Worm (Caenorhabditis elegans) whole organism, L4 larva: ENCODE results near the gene F55G1.6.

Source experiments
- D1046.2 ChIP-seq: fragments of 200-800 bp; sonication (Bioruptor generic); IDR thresholded peaks from 2 replicates; pipeline ENCODE4 v1.3.6; 2022; ENCODE audit warnings: missing genetic modification characterization, missing compliant biosample characterization
- F49E8.2 ChIP-seq: sonication (generic microtip); optimal IDR thresholded peaks from 2 replicates; lab custom pipeline; 2016; ENCODE audit warnings: missing compliant biosample characterization, mild to moderate bottlenecking, missing genetic modification characterization, borderline replicate concordance
- Y48G9A.11 ChIP-seq: fragments of 200-800 bp; sonication (Bioruptor generic); IDR thresholded peaks from 2 replicates; pipeline ENCODE4 v1.3.6; 2022; ENCODE audit warnings: missing genetic modification reagents, missing genetic modification characterization, missing compliant biosample characterization
- ZK546.5 ChIP-seq, 2 experiments: sonication (generic microtip); optimal IDR thresholded peaks; 2 replicates each; lab custom pipeline; 2017; ENCODE audit warnings: missing biosample characterization in 2 of 2, missing genetic modification characterization in 2 of 2
- arid-1 ChIP-seq: fragments of 200-800 bp; sonication (Bioruptor generic); conservative IDR thresholded peaks from 2 replicates; pipeline ENCODE4 v1.3.6; 2022; ENCODE audit warnings: missing genetic modification reagents, missing genetic modification characterization, missing compliant biosample characterization
- ceh-44 ChIP-seq: fragments of 200-800 bp; sonication (Bioruptor generic); IDR thresholded peaks from 2 replicates; pipeline ENCODE4 v1.3.6; 2022; ENCODE audit warnings: missing genetic modification reagents, missing genetic modification characterization, missing compliant biosample characterization
- ceh-62 ChIP-seq: sonication (generic microtip); optimal IDR thresholded peaks from 2 replicates; lab custom pipeline; 2017; ENCODE audit warnings: missing biosample characterization, missing genetic modification characterization
- cey-2 ChIP-seq: sonication (generic microtip); optimal IDR thresholded peaks from 3 replicates; lab custom pipeline; 2017; ENCODE audit warnings: missing genetic modification characterization, mild to moderate bottlenecking, missing compliant biosample characterization, antibody characterized with exemption, borderline replicate concordance; ENCODE audit not compliant: insufficient read depth
- daf-16 ChIP-seq, 3 experiments: sonication (generic microtip); optimal IDR thresholded peaks; 2 replicates each; lab custom pipeline; 2016 to 2017; ENCODE audit warnings: missing genetic modification characterization in 3 of 3, missing genetic modification reagents in 3 of 3, mild to moderate bottlenecking in 2 of 3, missing compliant biosample characterization in 2 of 3, missing biosample characterization in 1 of 3, moderate library complexity in 1 of 3
- dpl-1 ChIP-seq: fragments of 150-350 bp; optimal IDR thresholded peaks from 2 replicates; lab custom pipeline; 2014; ENCODE audit warnings: missing biosample characterization, missing genetic modification reagents, missing genetic modification characterization
- egl-43 ChIP-seq: fragments of 200-800 bp; sonication (Bioruptor generic); IDR thresholded peaks from 2 replicates; pipeline ENCODE4 v1.3.6; 2022; ENCODE audit warnings: missing genetic modification reagents, missing genetic modification characterization, missing compliant biosample characterization
- gei-8 ChIP-seq: fragments of 200-800 bp; sonication (Bioruptor generic); optimal IDR thresholded peaks from 2 replicates; lab custom pipeline; 2018; ENCODE audit warnings: mild to moderate bottlenecking, missing genetic modification characterization, missing compliant biosample characterization
- hlh-11 ChIP-seq: fragments of 200-800 bp; sonication (Bioruptor generic); optimal IDR thresholded peaks from 2 replicates; lab custom pipeline; 2018; ENCODE audit warnings: mild to moderate bottlenecking, missing genetic modification characterization, missing compliant biosample characterization
- hmg-1.1 ChIP-seq: fragments of 200-800 bp; sonication (Bioruptor generic); IDR thresholded peaks from 2 replicates; pipeline ENCODE4 v1.3.6; 2022; ENCODE audit warnings: missing genetic modification reagents, missing genetic modification characterization, missing compliant biosample characterization
- lim-7 ChIP-seq: fragments of 200-800 bp; sonication (Bioruptor generic); IDR thresholded peaks from 2 replicates; pipeline ENCODE4 v1.3.6; 2022; ENCODE audit warnings: missing genetic modification characterization, missing compliant biosample characterization
- lin-1 ChIP-seq: fragments of 200-800 bp; sonication (Bioruptor generic); IDR thresholded peaks from 2 replicates; pipeline ENCODE4 v1.3.6; 2022; ENCODE audit warnings: missing genetic modification reagents, missing genetic modification characterization, missing compliant biosample characterization
- lin-29 ChIP-seq: fragments of 200-800 bp; sonication (Bioruptor generic); IDR thresholded peaks from 2 replicates; pipeline ENCODE4 v1.3.6; 2022; ENCODE audit warnings: missing genetic modification reagents, missing genetic modification characterization, missing compliant biosample characterization
- lin-38 ChIP-seq: fragments of 200-800 bp; sonication (Bioruptor generic); IDR thresholded peaks from 2 replicates; pipeline ENCODE4 v1.3.6; 2022; ENCODE audit warnings: missing genetic modification reagents, missing genetic modification characterization, missing compliant biosample characterization
- lin-39 ChIP-seq: fragments of 150-350 bp; optimal IDR thresholded peaks from 2 replicates; lab custom pipeline; 2014; ENCODE audit warnings: missing biosample characterization, missing genetic modification reagents, missing genetic modification characterization
- lsy-2 ChIP-seq, 2 experiments: fragments of 150-350 bp in 1 of 2; sonication (generic microtip) in 1 of 2; optimal IDR thresholded peaks; 2 replicates each; lab custom pipeline; 2014 to 2017; ENCODE audit warnings: missing biosample characterization in 2 of 2, missing genetic modification characterization in 2 of 2
- mep-1 ChIP-seq: fragments of 150-350 bp; sonication (generic microtip); optimal IDR thresholded peaks from 3 replicates; lab custom pipeline; 2014; ENCODE audit warnings: missing biosample characterization, missing genetic modification characterization
- mes-2 ChIP-seq: sonication (generic microtip); optimal IDR thresholded peaks from 2 replicates; lab custom pipeline; 2016; ENCODE audit warnings: missing genotype, mild to moderate bottlenecking, missing genetic modification characterization, missing compliant biosample characterization; ENCODE audit not compliant: poor library complexity, severe bottlenecking
- mxl-3 ChIP-seq: fragments of 200-800 bp; sonication (Bioruptor generic); optimal IDR thresholded peaks from 2 replicates; lab custom pipeline; 2018; ENCODE audit warnings: mild to moderate bottlenecking, missing genetic modification characterization, missing compliant biosample characterization
- nhr-10 ChIP-seq: fragments of 150-350 bp; optimal IDR thresholded peaks from 2 replicates; lab custom pipeline; 2014; ENCODE audit warnings: missing biosample characterization, missing genetic modification characterization
- nhr-11 ChIP-seq: fragments of 150-350 bp; optimal IDR thresholded peaks from 2 replicates; lab custom pipeline; 2014; ENCODE audit warnings: missing biosample characterization, missing genetic modification characterization
- nhr-41 ChIP-seq: fragments of 200-800 bp; sonication (Bioruptor generic); IDR thresholded peaks from 2 replicates; pipeline ENCODE4 v1.3.6; 2022; ENCODE audit warnings: missing genetic modification reagents, missing genetic modification characterization, missing compliant biosample characterization
- pha-4 ChIP-seq, 2 experiments: fragments of 150-350 bp in 1 of 2; fragments of 200-800 bp in 1 of 2; sonication (Bioruptor generic) in 1 of 2; IDR thresholded peaks in 1 of 2; optimal IDR thresholded peaks in 1 of 2; 2 replicates each; pipeline versions ENCODE4 v1.3.6 to Lab custom; 2014 to 2022; ENCODE audit warnings: missing genetic modification characterization in 2 of 2, missing genetic modification reagents in 2 of 2, missing biosample characterization in 1 of 2, missing compliant biosample characterization in 1 of 2
- php-3 ChIP-seq: fragments of 200-800 bp; sonication (Bioruptor generic); IDR thresholded peaks from 2 replicates; pipeline ENCODE4 v1.3.6; 2022; ENCODE audit warnings: missing genetic modification reagents, missing genetic modification characterization, missing compliant biosample characterization
- rbr-2 ChIP-seq: sonication (generic microtip); optimal IDR thresholded peaks from 2 replicates; lab custom pipeline; 2016; ENCODE audit warnings: missing genotype, missing genetic modification characterization, missing compliant biosample characterization
- snpc-4 ChIP-seq: fragments of 150-350 bp; optimal IDR thresholded peaks from 2 replicates; lab custom pipeline; 2014; ENCODE audit warnings: missing biosample characterization, missing genetic modification characterization
- unc-39 ChIP-seq: sonication (generic microtip); optimal IDR thresholded peaks from 2 replicates; lab custom pipeline; 2017; ENCODE audit warnings: missing biosample characterization, missing genetic modification characterization
- unc-62 ChIP-seq, 3 experiments: fragments of 150-350 bp in 1 of 3; sonication (generic microtip); optimal IDR thresholded peaks in 2 of 3; peaks in 1 of 3; 1 replicate in 1 of 3; 2 replicates in 2 of 3; lab custom pipeline; 2014 to 2017; ENCODE audit warnings: missing biosample characterization in 3 of 3, missing genetic modification characterization in 3 of 3, missing genetic modification reagents in 3 of 3, missing genotype in 1 of 3

The F55G1.6 gene

DNA sequence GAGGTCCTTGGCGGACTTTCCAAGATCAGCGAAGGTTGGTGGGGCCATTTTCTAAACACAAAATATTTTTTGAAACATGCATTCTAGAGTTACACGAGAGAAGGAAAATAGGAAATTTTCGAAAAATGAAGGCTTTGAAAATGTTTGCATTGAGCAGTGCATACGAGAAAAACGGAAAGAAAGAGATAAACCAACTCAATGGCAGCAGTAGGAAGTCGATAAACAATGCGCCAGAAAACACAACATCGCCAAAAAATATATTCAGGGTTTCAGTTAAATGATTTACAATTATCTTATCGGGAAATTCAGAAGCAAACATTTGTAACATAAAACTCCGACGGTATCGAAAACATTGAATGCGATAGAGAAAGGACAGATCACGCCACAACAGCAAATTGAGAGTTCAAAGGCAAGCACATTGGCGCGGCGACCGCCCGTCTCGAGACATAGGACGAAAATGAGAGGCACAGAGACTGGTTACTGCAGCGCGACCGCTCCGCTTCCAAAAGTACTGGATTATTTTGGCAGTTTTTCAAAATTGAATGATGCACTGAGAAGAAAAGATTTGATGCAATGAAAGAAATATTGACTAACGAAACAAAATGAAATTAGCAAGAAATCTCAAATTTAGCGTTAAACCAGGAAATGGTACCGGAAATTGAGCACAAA, 34.7 kb downstream of the F55G1.6 start, which contains the start of the genes vdac-1 and R05G6.5 (continued):
- TF ChIP-seq pha-4 (GFP tag; IDR thresholded peaks at IDR 0.05; lab: Robert Waterston, UW) (peak; percentile 77), pha-4 (tag; optimal IDR thresholded peaks at IDR 0.05; lab: Kevin White, UChicago) (peak; percentile 38), lim-7 (GFP tag; lab: Robert Waterston, UW) (peak; percentile 13; the same call in 1 of the 2 replicates), snpc-4 (no peak), ceh-62 (tag; lab: Kevin White, UChicago) (no peak), egl-43 (GFP tag; lab: Robert Waterston, UW) (no peak), nhr-11 (tag; lab: Kevin White, UChicago) (peak; percentile 75), arid-1 (GFP tag; lab: Robert Waterston, UW) (no peak), mes-2 (tag; lab: Kevin White, UChicago) (peak; percentile 82), cey-2 (no peak), gei-8 (no peak), mxl-3 (GFP tag; lab: Kevin White, UChicago) (peak; percentile 99), ceh-44 (GFP tag; lab: Robert Waterston, UW) (no peak), hmg-1.1 (peak; percentile 71)

DNA sequence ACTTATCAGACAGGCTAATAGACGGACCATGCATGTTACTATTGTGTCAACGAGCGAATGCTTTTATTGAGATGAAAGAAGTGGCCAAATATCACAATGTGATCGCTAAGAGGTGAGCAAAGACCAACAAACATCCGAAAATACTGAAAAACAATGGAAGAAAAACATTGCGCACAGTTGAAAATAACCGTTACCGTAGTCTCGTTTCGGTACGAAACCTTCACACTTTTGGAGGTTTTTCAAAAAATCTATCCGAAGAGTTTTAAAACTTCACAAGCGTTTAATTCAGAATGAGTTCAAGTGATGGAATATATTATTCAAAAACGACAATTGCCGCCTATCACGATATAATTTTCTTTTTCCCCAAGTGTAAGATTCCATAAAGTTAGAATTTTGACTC, 35.5 kb downstream of the F55G1.6 start:
- TF ChIP-seq F49E8.2 (tag; lab: Kevin White, UChicago) = peak; percentile 9
- no peak for TF ChIP-seq D1046.2 (GFP tag; lab: Robert Waterston, UW)
- peak in 1 of 2 experiments; percentile 38 for TF ChIP-seq unc-62 (GFP tag; optimal IDR thresholded peaks at IDR 0.05 in 1 of 2; lab: Kevin White, UChicago)
- no peak for TF ChIP-seq unc-62 (tag; optimal IDR thresholded peaks at IDR 0.05; lab: Kevin White, UChicago)
- TF ChIP-seq mep-1 = no peak
- TF ChIP-seq ZK546.5 (tag; optimal IDR thresholded peaks at IDR 0.05; lab: Kevin White, UChicago) = no peak
- no peak for TF ChIP-seq nhr-41
- TF ChIP-seq hlh-11 (tag; lab: Kevin White, UChicago) = no peak
- TF ChIP-seq mes-2 (tag; lab: Kevin White, UChicago) = peak; percentile 48
- 0 out of 2 replicates have a peak, but pooled peaks have one; percentile 18 for TF ChIP-seq lin-38 (GFP tag; lab: Robert Waterston, UW)
- no peak for TF ChIP-seq rbr-2 (tag; lab: Kevin White, UChicago)
- TF ChIP-seq lsy-2 (tag; optimal IDR thresholded peaks at IDR 0.05; lab: Kevin White, UChicago) = peak in 1 of 2 experiments; percentile 91
- TF ChIP-seq daf-16 (GFP tag; optimal IDR thresholded peaks at IDR 0.05; lab: Kevin White, UChicago) = no peak
- TF ChIP-seq daf-16 (tag; optimal IDR thresholded peaks at IDR 0.05; lab: Kevin White, UChicago) = peak; percentile 16
- TF ChIP-seq lin-39 (tag; lab: Kevin White, UChicago) = no peak
- no peak for TF ChIP-seq unc-39
- TF ChIP-seq gei-8 = no peak
- TF ChIP-seq nhr-10 = no peak
- TF ChIP-seq dpl-1 (GFP tag; lab: Kevin White, UChicago) = peak; percentile 27
- TF ChIP-seq nhr-11 (tag; lab: Kevin White, UChicago) = no peak
- TF ChIP-seq php-3 = no peak
- TF ChIP-seq lin-1 (GFP tag; lab: Robert Waterston, UW) = no peak
- 0 out of 2 replicates have a peak, but pooled peaks have one; percentile 47 for TF ChIP-seq Y48G9A.11 (GFP tag; lab: Robert Waterston, UW)

DNA sequence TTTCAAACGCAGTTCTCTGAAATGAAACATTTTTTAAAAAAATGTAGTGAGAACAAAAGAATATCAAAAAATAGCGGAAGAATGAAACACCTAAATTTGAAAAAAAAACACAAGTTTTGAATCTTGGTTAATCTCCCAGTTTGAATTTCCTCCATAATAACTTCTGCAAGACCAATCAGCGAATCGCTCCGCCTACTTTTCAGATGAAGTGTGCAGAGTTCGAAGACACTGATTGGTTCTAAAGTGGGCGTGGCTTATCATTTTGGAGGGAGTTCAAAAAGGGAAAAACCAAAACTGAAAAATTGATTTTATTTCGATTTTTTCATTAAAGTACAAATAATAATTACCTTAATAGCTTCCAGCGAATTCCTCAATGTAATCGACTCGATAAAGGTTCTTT, 37.5 kb downstream of the F55G1.6 start:
- peak; percentile 18 for TF ChIP-seq dpl-1 (GFP tag; lab: Kevin White, UChicago)
- no peak for TF ChIP-seq lin-29 (GFP tag; lab: Robert Waterston, UW)
